Worm (Caenorhabditis elegans): Measurements from ENCODE around the gene C02D5.4.

ce11 chrIII:8555682-8556081 lies 3.7 kb downstream of the C02D5.4 start:
- TF ChIP-seq nhr-28 (tag; optimal IDR thresholded peaks at IDR 0.05), result no peak
- TF ChIP-seq nhr-237 (tag; optimal IDR thresholded peaks at IDR 0.05), result no peak
- no peak for TF ChIP-seq mab-5 (tag; optimal IDR thresholded peaks at IDR 0.05)
- no peak for TF ChIP-seq snpc-4 (tag; optimal IDR thresholded peaks at IDR 0.05)
